Worm (Caenorhabditis elegans) whole organism, early embryonic: ENCODE data around the gene C56C10.4.

Experiments used
- ama-1 ChIP-seq: fragments of 150-350 bp; optimal IDR thresholded peaks from 2 replicates; lab custom pipeline; 2014
- ceh-13 ChIP-seq: fragments of 200-800 bp; sonication (Bioruptor generic); optimal IDR thresholded peaks from 2 replicates; lab custom pipeline; 2018; ENCODE audit warnings: mild to moderate bottlenecking, missing genetic modification characterization, missing compliant biosample characterization
- flt-1 ChIP-seq: fragments of 200-800 bp; sonication (Bioruptor generic); IDR thresholded peaks from 2 replicates; pipeline ENCODE4 v1.3.6; 2022; ENCODE audit warnings: missing genetic modification characterization, missing compliant biosample characterization
- hmbx-1 ChIP-seq: sonication (generic microtip); optimal IDR thresholded peaks from 2 replicates; lab custom pipeline; 2016; ENCODE audit warnings: mild to moderate bottlenecking, missing genetic modification characterization, missing compliant biosample characterization
- hnd-1 ChIP-seq: sonication (generic microtip); optimal IDR thresholded peaks from 2 replicates; lab custom pipeline; 2016; ENCODE audit warnings: missing genetic modification characterization, missing compliant biosample characterization
- pes-1 ChIP-seq: fragments of 200-800 bp; sonication (Bioruptor generic); IDR thresholded peaks from 2 replicates; pipeline ENCODE4 v1.3.6; 2022; ENCODE audit warnings: missing genetic modification reagents, missing genetic modification characterization, missing compliant biosample characterization
- tbx-37 ChIP-seq: fragments of 200-800 bp; sonication (Bioruptor generic); conservative IDR thresholded peaks from 2 replicates; pipeline ENCODE4 v1.3.6; 2022; ENCODE audit warnings: missing genetic modification reagents, missing genetic modification characterization, missing compliant biosample characterization

ce11 chrII:6554677-6555076, 28.2 kb upstream of the C56C10.4 start, which contains the start of gene wrn-1:
- no peak for TF ChIP-seq pes-1 (GFP tag; lab: Robert Waterston, UW)
- TF ChIP-seq hnd-1 (tag; lab: Kevin White, UChicago): no peak
- no peak for TF ChIP-seq tbx-37 (GFP tag; lab: Robert Waterston, UW)
- no peak for TF ChIP-seq flt-1
- no peak for TF ChIP-seq ceh-13 (GFP tag; lab: Kevin White, UChicago)
- TF ChIP-seq ama-1 (lab: Kevin White, UChicago): no peak
- TF ChIP-seq hmbx-1 (tag; lab: Kevin White, UChicago): no peak
